Worm (Caenorhabditis elegans): ENCODE measurements around the gene EGAP9.4.

EGAP9.4 gene

DNA sequence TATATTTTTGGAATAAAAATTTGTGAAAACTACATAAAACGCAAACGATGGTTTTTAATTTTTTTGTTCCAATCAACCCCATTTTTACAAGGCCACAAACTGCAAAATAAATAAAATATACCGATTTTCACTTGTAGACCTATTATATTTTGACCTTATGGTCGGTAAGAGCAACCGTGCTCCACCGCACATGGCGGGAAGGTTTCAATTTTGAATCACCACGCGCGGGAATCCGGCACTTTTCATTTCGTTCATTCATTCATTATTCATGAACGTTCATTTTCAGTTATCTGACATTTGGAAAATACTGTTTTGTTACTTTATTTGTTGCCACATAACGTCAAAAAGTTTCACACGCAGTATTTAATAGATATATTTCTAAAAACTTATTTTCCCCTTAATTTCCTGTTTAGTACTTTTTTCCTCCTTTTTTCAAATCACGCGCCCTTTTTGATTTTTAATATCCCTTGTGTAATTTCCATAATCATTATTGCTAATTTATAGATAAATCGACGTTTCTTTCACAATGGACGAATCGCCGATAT, 17.1 kb downstream of the EGAP9.4 start, which contains the start of gene hcp-1 (continued):
- peak; percentile 57 for TF ChIP-seq mep-1 (tag; optimal IDR thresholded peaks at IDR 0.05)
- TF ChIP-seq pax-3 (tag; optimal IDR thresholded peaks at IDR 0.05) = no peak

- TF ChIP-seq unc-98 (GFP tag; IDR thresholded peaks at IDR 0.05) (no peak), ces-1 (GFP tag; optimal IDR thresholded peaks at IDR 0.05) (no peak), F16B12.6 (tag; optimal IDR thresholded peaks at IDR 0.05) (no peak), sox-4 (tag; optimal IDR thresholded peaks at IDR 0.05) (no peak), nhr-20 (tag; optimal IDR thresholded peaks at IDR 0.05) (no peak), unc-130 (tag; optimal IDR thresholded peaks at IDR 0.05) (no peak), hlh-4 (tag; optimal IDR thresholded peaks at IDR 0.05) (no peak), nhr-84 (tag; optimal IDR thresholded peaks at IDR 0.05) (no peak), hpl-2 (GFP tag; optimal IDR thresholded peaks at IDR 0.05) (no peak), blmp-1 (tag; optimal IDR thresholded peaks at IDR 0.05) (no peak)
These were observed 25.9 kb downstream of the EGAP9.4 start, which contains the start of gene ZK1055.6 for ce11 chrV:6602556-6603062. Gene ZK1055.6, minus strand, starts transcription at chrV:6602606.

DNA sequence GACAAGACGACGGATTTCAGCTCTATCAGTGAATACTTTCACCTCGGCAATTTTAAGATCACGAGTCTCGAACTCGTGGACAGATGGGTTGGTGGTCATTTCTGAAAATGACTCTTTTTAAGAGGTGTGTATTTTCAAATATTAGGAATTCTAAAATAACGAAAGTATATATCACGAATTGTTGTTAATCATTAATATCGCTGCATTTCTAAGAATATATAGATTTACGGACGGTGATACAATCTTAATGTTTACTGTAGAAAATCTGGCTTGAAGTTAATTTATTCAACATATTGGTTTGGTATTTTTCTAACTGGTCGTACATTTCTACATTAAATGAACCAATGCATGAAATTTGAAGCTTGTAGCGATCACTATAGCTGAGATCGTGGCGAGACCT, 28.6 kb downstream of the EGAP9.4 start, which contains the start of gene ZK1055.7:
Gene ZK1055.7 (minus strand): TSS at position 101 of the 400 bp plus-strand sequence.
- TF ChIP-seq nhr-90 (tag; optimal IDR thresholded peaks at IDR 0.05; ENCODE audit: poor library complexity) = no peak
- TF ChIP-seq mdl-1 (tag; optimal IDR thresholded peaks at IDR 0.05) = no peak
- TF ChIP-seq grh-1 (GFP tag; IDR thresholded peaks at IDR 0.05) = no peak
- TF ChIP-seq efl-1 (optimal IDR thresholded peaks at IDR 0.05) = no peak
- peak in 1 of 2 experiments; percentile 50 for TF ChIP-seq efl-1 (GFP tag; optimal IDR thresholded peaks at IDR 0.05 in 1 of 2)
- no peak for TF ChIP-seq nhr-77 (tag; optimal IDR thresholded peaks at IDR 0.05)
- TF ChIP-seq aly-2 (tag; optimal IDR thresholded peaks at IDR 0.05) = no peak
- no peak for TF ChIP-seq ama-1 (optimal IDR thresholded peaks at IDR 0.05)

DNA sequence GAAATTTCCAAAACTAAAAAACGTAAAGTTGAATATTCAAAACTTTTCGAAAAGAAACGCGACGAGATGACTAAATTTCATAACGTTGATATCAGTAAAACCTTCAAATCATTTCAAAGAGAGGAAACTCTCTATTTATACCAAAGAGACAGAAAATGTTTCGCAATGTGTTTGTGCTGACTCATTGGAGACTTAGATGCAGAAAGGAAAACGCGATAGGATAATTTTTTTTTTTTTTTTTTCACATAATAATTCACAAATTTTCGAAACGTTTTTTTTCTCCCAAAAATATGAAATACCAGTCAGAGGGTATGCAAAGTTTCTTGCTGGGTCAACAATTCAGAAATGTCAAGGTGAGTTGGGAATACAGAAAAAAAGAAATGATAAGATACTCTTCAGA, 29.5 kb downstream of the EGAP9.4 start:
- peak; percentile 32 for TF ChIP-seq skn-1 (tag; optimal IDR thresholded peaks at IDR 0.05)
- no peak for TF ChIP-seq nhr-76 (tag; optimal IDR thresholded peaks at IDR 0.05)
- no peak for TF ChIP-seq tlp-1 (tag; optimal IDR thresholded peaks at IDR 0.05)
- TF ChIP-seq lsy-2 (tag; optimal IDR thresholded peaks at IDR 0.05) = peak in 1 of 2 experiments; percentile 8
- TF ChIP-seq elt-3 (tag; optimal IDR thresholded peaks at IDR 0.05) = peak in 2 of 6 experiments; percentile 6 to 22
- TF ChIP-seq efl-1 (optimal IDR thresholded peaks at IDR 0.05) = no peak
- TF ChIP-seq efl-1 (GFP tag; optimal IDR thresholded peaks at IDR 0.05 in 1 of 2) = peak in 1 of 2 experiments; percentile 88

ce11 chrV:6611058-6611457, 34.4 kb downstream of the EGAP9.4 start, which contains the start of gene gon-14:
Gene gon-14, minus strand, starts transcription at chrV:6611158.
- TF ChIP-seq nhr-90 (tag; optimal IDR thresholded peaks at IDR 0.05; ENCODE audit: poor library complexity) (no peak), lin-15B (tag; optimal IDR thresholded peaks at IDR 0.05) (no peak), ets-5 (GFP tag; IDR thresholded peaks at IDR 0.05) (no peak), hlh-4 (tag; optimal IDR thresholded peaks at IDR 0.05) (no peak), egl-13 (tag; optimal IDR thresholded peaks at IDR 0.05) (no peak), snpc-4 (tag; optimal IDR thresholded peaks at IDR 0.05) (no peak), nhr-19 (GFP tag; conservative IDR thresholded peaks at IDR 0.05) (no peak), xbp-1 (tag; optimal IDR thresholded peaks at IDR 0.05) (no peak), efl-1 (optimal IDR thresholded peaks at IDR 0.05) (no peak), efl-1 (GFP tag; optimal IDR thresholded peaks at IDR 0.05 in 1 of 2) (no peak), Y116A8C.19 (tag; optimal IDR thresholded peaks at IDR 0.05; ENCODE audit: borderline replicate concordance) (no peak), snu-23 (GFP tag; optimal IDR thresholded peaks at IDR 0.05) (no peak), pag-3 (tag; optimal IDR thresholded peaks at IDR 0.05; ENCODE audit: borderline replicate concordance, insufficient read depth) (no peak), zag-1 (tag; optimal IDR thresholded peaks at IDR 0.05) (no peak), efl-3 (GFP tag; optimal IDR thresholded peaks at IDR 0.05) (no peak)

Measured in whole organism, L1 larva.